Worm (Caenorhabditis elegans): ENCODE results near the gene B0280.9.

DNA sequence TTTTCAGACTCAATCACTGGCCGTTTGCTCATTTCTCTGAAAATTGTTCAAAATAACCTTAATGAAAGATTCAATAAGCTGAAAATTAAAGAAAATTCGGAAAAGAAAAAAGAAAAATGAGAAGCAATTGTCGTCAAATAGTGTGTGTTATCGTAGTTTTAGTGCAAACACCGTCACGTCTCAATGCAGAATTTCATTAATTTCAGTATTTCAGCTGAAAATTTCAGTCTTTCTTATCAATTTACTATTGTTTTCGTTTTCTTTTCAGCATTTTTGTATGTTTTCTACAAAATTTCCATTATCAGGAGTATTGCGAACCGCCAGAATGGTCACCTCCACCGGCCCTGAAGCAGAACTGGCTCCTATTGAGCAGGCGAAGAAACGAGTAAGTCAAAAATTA lies at the start of gene B0280.9, which contains the start of gene rpia-1:
- TF ChIP-seq pha-4 (tag; optimal IDR thresholded peaks at IDR 0.05) (no peak), unc-39 (tag; optimal IDR thresholded peaks at IDR 0.05) (no peak), snpc-4 (tag; optimal IDR thresholded peaks at IDR 0.05) (no peak), elt-3 (tag; optimal IDR thresholded peaks at IDR 0.05) (no peak), nhr-76 (tag; optimal IDR thresholded peaks at IDR 0.05) (no peak), lsy-2 (tag; optimal IDR thresholded peaks at IDR 0.05) (peak; percentile 92), unc-62 (GFP tag; optimal IDR thresholded peaks at IDR 0.05) (no peak), blmp-1 (tag; optimal IDR thresholded peaks at IDR 0.05) (no peak), elt-1 (tag; optimal IDR thresholded peaks at IDR 0.05; ENCODE audit: borderline replicate concordance, insufficient read depth) (no peak), nhr-12 (tag; optimal IDR thresholded peaks at IDR 0.05) (no peak), lin-13 (tag; optimal IDR thresholded peaks at IDR 0.05) (no peak), ztf-11 (tag; optimal IDR thresholded peaks at IDR 0.05) (no peak), mep-1 (tag; optimal IDR thresholded peaks at IDR 0.05) (no peak)

Measured in whole organism, mixed stage, embryonic.